Worm (Caenorhabditis elegans): ENCODE results near the gene fbxb-26.

fbxb-26 gene

DNA sequence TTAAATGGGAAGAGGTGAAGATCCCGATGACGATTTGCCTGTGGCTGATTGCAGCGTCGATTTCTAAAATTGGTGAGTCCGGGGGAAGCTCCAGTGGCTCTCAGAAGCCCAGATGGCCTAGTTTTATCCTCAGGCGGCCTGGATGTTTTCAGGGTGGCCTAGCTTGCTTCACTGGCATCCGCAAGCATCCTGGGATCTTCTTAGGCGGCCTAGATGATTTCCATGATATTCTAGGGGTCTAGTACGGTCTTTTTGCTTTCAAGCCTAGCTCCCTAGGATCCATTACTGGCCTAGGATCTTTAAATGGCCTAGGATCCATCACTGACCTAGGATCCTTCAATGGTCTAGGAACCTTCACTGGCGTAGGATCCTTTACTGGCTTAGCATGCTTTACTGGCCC is 11.3 kb upstream of the fbxb-26 start:
- TF ChIP-seq unc-30 (tag; optimal IDR thresholded peaks at IDR 0.05) (no peak), efl-1 (optimal IDR thresholded peaks at IDR 0.05) (no peak), efl-1 (GFP tag; optimal IDR thresholded peaks at IDR 0.05 in 1 of 2) (peak in 1 of 2 experiments; percentile 23), efl-3 (GFP tag; optimal IDR thresholded peaks at IDR 0.05) (no peak)

DNA sequence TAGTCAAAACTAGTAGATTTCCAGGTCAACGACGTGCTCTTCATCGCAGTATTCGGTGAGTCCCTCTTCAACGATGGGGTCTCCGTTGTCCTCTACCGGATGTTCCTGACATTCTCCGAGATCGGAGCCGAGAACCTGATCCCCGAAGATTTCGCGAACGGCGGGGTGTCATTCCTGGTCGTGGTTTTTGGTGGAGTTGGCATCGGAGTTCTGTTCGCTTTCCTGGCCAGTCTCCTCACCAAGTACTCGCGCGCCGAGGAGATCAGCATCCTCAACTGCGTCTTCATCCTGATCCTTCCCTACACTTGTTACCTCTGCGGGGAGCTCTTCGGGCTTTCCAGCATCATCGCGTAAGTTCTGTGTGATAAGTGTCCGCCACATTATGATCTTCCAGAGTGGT is 9.6 kb upstream of the fbxb-26 start:
- no peak for TF ChIP-seq elt-3 (tag; optimal IDR thresholded peaks at IDR 0.05)

DNA sequence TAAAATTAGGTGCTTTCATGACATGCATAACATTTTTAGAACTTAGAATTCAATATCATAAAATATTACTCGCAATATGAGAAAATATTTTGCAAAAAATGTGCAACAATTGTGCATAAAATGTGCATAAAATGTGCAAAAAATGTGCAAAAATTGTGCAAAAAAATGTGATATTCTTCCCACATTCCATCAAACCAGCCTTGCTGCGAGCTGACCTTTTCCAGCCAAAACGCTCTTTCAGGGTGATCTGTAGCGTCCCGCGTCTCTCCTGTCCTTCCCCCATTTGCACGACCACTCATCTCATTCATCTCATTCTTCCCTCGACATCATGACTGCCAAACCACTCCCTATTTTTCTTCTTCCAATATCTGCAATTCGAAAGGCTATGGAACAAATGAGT is 6.2 kb upstream of the fbxb-26 start, which contains the start of gene fbxb-17:
Gene fbxb-17, plus strand, starts transcription at position 301 of the 400 bp plus-strand sequence.
- TF ChIP-seq ces-1 (GFP tag; optimal IDR thresholded peaks at IDR 0.05) (no peak), mdl-1 (tag; optimal IDR thresholded peaks at IDR 0.05) (no peak), jun-1 (tag; optimal IDR thresholded peaks at IDR 0.05) (no peak), nhr-11 (tag; optimal IDR thresholded peaks at IDR 0.05) (no peak), unc-30 (tag; optimal IDR thresholded peaks at IDR 0.05) (no peak), nhr-71 (tag; optimal IDR thresholded peaks at IDR 0.05) (no peak), ztf-11 (tag; optimal IDR thresholded peaks at IDR 0.05) (no peak), efl-1 (optimal IDR thresholded peaks at IDR 0.05) (no peak), efl-1 (GFP tag; optimal IDR thresholded peaks at IDR 0.05 in 1 of 2) (no peak), unc-62 (GFP tag; optimal IDR thresholded peaks at IDR 0.05) (no peak), lin-14 (GFP tag; optimal IDR thresholded peaks at IDR 0.05) (no peak), nhr-28 (tag; optimal IDR thresholded peaks at IDR 0.05) (no peak), nhr-85 (tag) (no peak)

DNA sequence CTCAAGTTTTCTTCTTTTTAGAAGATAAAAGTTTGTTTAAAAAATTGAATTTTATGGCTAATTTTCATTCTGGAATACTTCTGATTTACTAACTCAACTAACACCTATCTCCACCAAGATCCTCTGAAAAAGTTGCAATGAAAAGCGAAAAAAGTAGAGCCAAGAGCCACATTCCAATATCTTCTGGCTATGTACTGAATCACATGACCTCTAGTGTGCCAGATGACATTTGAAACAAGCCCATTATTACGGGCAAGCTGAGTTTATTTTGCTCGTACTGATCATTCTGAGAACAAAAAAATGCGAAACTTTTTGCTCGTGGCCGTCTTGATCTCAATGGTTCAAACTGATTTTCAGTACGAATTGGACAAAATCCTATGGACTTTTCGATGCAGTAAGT is 3.2 kb upstream of the fbxb-26 start, which contains the start of gene irld-36:
Gene irld-36, plus strand, starts transcription at position 301 of the 400 bp plus-strand sequence.
- TF ChIP-seq nhr-90 (tag; optimal IDR thresholded peaks at IDR 0.05; ENCODE audit: poor library complexity): no peak
- TF ChIP-seq snpc-4 (tag; optimal IDR thresholded peaks at IDR 0.05): no peak
- no peak for TF ChIP-seq aha-1 (tag; optimal IDR thresholded peaks at IDR 0.05)
- TF ChIP-seq ceh-82 (tag; optimal IDR thresholded peaks at IDR 0.05): no peak
- TF ChIP-seq sup-37 (GFP tag; optimal IDR thresholded peaks at IDR 0.05): no peak
- no peak for TF ChIP-seq aly-2 (tag; optimal IDR thresholded peaks at IDR 0.05)
- no peak for TF ChIP-seq xbp-1 (tag; optimal IDR thresholded peaks at IDR 0.05)
- TF ChIP-seq egl-13 (tag; optimal IDR thresholded peaks at IDR 0.05): no peak
- no peak for TF ChIP-seq ces-1 (GFP tag; optimal IDR thresholded peaks at IDR 0.05)
- TF ChIP-seq nhr-71 (tag; optimal IDR thresholded peaks at IDR 0.05): no peak
- TF ChIP-seq pag-3 (tag; optimal IDR thresholded peaks at IDR 0.05; ENCODE audit: borderline replicate concordance, insufficient read depth): no peak
- TF ChIP-seq fkh-4 (tag; optimal IDR thresholded peaks at IDR 0.05; ENCODE audit: borderline replicate concordance): no peak
- no peak for TF ChIP-seq egl-27 (tag; optimal IDR thresholded peaks at IDR 0.05)
- TF ChIP-seq swsn-7 (tag; optimal IDR thresholded peaks at IDR 0.05): no peak

DNA sequence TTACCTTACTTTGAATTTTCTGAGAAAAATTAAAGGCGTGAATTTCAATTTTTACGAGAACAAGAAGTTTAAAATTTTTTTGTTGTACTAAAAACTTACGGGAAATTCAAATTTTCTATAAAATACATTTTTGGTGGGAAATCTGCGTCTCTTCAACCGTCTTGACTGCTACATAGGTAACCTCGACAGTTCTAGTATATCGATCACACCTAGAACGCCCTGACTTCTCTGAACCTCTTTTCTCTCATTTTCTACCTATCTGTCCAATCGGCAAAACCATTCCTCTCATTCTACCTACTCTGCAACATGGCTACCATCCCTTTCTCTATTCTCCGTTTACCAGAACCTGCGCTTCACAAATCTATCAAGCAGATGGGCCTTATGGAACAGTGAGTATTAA is 1.4 kb downstream of the fbxb-26 start, which contains the start of gene fbxb-25:
Gene fbxb-25, plus strand, starts transcription at position 301 of the 400 bp plus-strand sequence.
- TF ChIP-seq nhr-76 (tag; optimal IDR thresholded peaks at IDR 0.05) (no peak), ceh-8 (GFP tag; optimal IDR thresholded peaks at IDR 0.05) (no peak), dpl-1 (GFP tag; optimal IDR thresholded peaks at IDR 0.05) (no peak), elt-2 (tag; optimal IDR thresholded peaks at IDR 0.05) (no peak), blmp-1 (tag; optimal IDR thresholded peaks at IDR 0.05) (no peak), nhr-47 (tag; optimal IDR thresholded peaks at IDR 0.05) (no peak), sup-37 (GFP tag; optimal IDR thresholded peaks at IDR 0.05) (no peak), tbx-2 (tag; optimal IDR thresholded peaks at IDR 0.05) (no peak), nhr-71 (tag; optimal IDR thresholded peaks at IDR 0.05) (no peak), sptf-1 (tag; optimal IDR thresholded peaks at IDR 0.05) (no peak), zag-1 (tag; optimal IDR thresholded peaks at IDR 0.05) (no peak), C04F5.9 (tag; optimal IDR thresholded peaks at IDR 0.05) (no peak), mdl-1 (tag; optimal IDR thresholded peaks at IDR 0.05) (no peak), nhr-77 (tag; optimal IDR thresholded peaks at IDR 0.05) (no peak), nhr-28 (tag; optimal IDR thresholded peaks at IDR 0.05) (no peak), xbp-1 (tag; optimal IDR thresholded peaks at IDR 0.05) (no peak), unc-86 (tag; optimal IDR thresholded peaks at IDR 0.05) (no peak), egl-27 (tag; optimal IDR thresholded peaks at IDR 0.05) (no peak)

All from whole organism, L1 larva.